Fruit fly (Drosophila melanogaster): ENCODE measurements around the gene CG13051.

Gene CG13051

DNA sequence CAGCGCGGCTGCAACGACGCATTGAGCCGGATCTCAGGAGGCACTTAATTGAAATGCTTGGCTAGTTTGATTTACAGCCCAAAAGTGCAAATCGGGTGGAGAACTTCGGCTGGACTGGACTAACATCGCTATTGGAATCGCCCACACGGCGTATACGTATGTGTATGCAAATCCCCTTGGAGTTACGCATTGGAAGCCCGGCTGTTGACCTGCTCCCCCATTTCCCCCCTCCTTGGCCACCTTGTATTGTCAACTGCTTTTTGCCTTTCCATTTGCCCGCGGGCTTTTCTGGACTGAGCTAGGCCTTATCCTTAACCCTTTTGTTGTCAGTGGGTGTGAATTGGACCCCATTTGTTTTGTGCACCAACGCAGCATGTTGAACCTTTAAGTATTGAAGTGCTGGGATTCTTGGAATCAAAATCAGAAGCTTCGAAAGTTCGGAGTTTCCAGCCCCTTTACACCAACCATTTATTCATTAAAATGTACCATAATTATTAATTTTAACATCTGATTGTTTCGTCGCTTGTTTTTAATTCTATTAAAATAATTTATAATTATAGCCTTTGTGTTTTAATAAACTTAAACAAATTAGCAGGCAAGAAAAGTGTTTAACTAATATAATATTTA, 10.6 kb upstream of the CG13051 start:
- no peak for TF ChIP-seq HmgZ (tag; optimal IDR thresholded peaks at IDR 0.05)
- TF ChIP-seq CG32767 (GFP tag; IDR thresholded peaks at IDR 0.05): no peak
- peak; percentile 11 for TF ChIP-seq Ets65A (GFP tag)
- no peak for TF ChIP-seq Xbp1 (GFP tag; optimal IDR thresholded peaks at IDR 0.05)
- no peak for TF ChIP-seq wdn (GFP tag; IDR thresholded peaks at IDR 0.05)
- TF ChIP-seq Dref (GFP tag; IDR thresholded peaks at IDR 0.05): 0 out of 2 replicates have a peak, but pooled peaks have one; percentile 9
- no peak for TF ChIP-seq lbe (GFP tag; optimal IDR thresholded peaks at IDR 0.05)
- no peak for TF ChIP-seq CG17361 (GFP tag; IDR thresholded peaks at IDR 0.05)
- TF ChIP-seq CG4282 (GFP tag; optimal IDR thresholded peaks at IDR 0.05): no peak

DNA sequence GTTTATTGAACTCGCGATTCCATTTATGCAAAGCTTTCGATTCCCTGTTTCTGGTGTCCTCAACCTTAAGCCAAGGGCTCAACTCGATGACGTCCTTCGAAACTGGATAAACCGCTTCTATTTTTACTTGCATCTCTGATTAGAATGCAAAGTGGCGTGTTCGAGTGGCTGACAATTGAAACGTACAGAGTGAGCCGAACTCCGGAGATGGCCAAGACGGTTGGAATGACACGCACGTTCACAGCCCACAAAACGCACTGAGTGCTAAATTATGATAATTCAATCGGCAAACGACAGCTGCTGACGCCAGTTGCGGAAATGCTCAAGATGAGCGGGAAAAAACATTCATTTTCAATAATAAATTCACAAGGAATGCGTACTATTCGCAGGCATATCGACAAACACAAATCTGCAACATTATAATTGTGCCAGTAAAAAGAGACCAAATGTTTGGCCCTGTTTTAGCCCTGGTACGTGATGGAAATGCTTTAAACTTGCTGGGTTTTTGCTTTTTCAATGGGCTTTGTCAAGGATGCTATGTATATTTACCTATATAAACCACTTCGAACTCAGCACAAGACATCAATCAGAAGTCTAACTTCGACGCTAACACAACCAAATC, 7.5 kb upstream of the CG13051 start, which contains the start of gene CG13066:
TSS of gene CG13066 (plus strand) at position 572 of the 622 bp plus-strand sequence.
- TF ChIP-seq sens (GFP tag): peak; percentile 52
- peak; percentile 37; the same call in 1 of the 2 replicates for TF ChIP-seq vvl (GFP tag; IDR thresholded peaks at IDR 0.05)
- 0 out of 4 replicates have a peak, but pooled peaks have one; percentile 48 for TF ChIP-seq chinmo (GFP tag; IDR thresholded peaks at IDR 0.05; ENCODE audit: partially characterized antibody)
- no peak for TF ChIP-seq Dp (GFP tag; optimal IDR thresholded peaks at IDR 0.05)

DNA sequence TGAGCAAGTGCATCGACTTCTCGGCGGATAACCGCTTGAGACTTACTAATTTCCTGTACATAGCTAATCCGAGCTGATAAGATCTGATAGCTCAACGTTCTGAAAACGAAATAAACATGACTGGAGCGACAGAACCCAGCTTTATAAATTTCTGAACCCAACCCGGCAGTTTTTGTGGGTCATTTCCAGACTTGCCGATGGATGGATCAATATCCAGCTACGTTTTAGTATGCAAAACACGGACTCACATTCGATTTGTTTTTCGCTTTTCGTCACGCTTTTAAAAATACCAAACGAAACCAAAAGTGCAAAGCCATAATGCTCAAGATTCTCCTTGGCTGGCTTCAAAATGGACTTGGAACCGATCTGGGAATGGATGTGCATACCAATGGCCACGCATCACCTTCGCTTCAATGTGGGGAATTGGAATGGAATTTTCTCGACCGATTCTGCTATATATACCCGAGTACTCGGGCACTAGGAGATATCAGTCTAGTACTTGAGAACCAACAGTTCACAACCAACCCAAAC, 6.0 kb upstream of the CG13051 start, which contains the start of the genes CG34248 and CG13067:
TSS of gene CG34248 (minus strand) at position 101 of the 531 bp plus-strand sequence.
TSS of gene CG13067 (plus strand) at position 481 of the 531 bp plus-strand sequence.
- TF ChIP-seq vvl (GFP tag; IDR thresholded peaks at IDR 0.05): peak; percentile 25; the same call in 1 of the 2 replicates
- TF ChIP-seq trh (GFP tag; optimal IDR thresholded peaks at IDR 0.05): no peak
- TF ChIP-seq z (GFP tag; IDR thresholded peaks at IDR 0.05): no peak
- TF ChIP-seq Blimp-1 (GFP tag; optimal IDR thresholded peaks at IDR 0.05): peak; percentile 80
- TF ChIP-seq CTCF (GFP tag; optimal IDR thresholded peaks at IDR 0.05): no peak

DNA sequence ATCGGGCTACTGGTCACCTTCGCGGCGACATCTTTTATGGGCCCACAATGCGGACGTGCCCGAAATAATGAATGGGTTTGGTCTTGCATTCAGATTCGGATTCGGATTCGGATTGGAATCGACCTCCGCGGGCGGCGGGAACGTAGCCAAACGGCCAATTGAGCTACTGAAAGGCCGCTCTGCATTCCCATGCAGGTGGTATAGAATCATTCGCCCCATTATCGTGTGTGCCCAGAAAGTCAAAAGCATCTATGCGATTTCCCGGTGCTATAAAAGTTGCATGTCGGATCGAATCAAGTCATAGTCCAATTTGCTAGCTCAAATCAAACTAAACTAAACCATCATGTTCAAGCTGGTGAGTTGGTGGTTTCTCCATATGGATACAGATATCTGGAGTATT, 4.2 kb upstream of the CG13051 start, which contains the start of gene CG13068:
TSS of gene CG13068 (plus strand) at position 301 of the 400 bp plus-strand sequence.
- TF ChIP-seq Dll (GFP tag; IDR thresholded peaks at IDR 0.05; ENCODE audit: partially characterized antibody): no peak
- TF ChIP-seq Sry-β (GFP tag; optimal IDR thresholded peaks at IDR 0.05): no peak
- no peak for TF ChIP-seq gro (GFP tag; optimal IDR thresholded peaks at IDR 0.05)
- no peak for TF ChIP-seq CG1603 (tag; optimal IDR thresholded peaks at IDR 0.05)
- TF ChIP-seq Hmr (GFP tag; optimal IDR thresholded peaks at IDR 0.05): no peak
- 0 out of 2 replicates have a peak, but pooled peaks have one; percentile 39 for TF ChIP-seq vvl (GFP tag; IDR thresholded peaks at IDR 0.05)
- no peak for TF ChIP-seq CG17568 (GFP tag; optimal IDR thresholded peaks at IDR 0.05)
- 0 out of 3 replicates have a peak, but pooled peaks have one; percentile 16 for TF ChIP-seq hb (GFP tag; IDR thresholded peaks at IDR 0.05; ENCODE audit: partially characterized antibody)
- no peak for TF ChIP-seq Gsc (GFP tag; IDR thresholded peaks at IDR 0.05)
- no peak for TF ChIP-seq CG2712 (tag; optimal IDR thresholded peaks at IDR 0.05)
- no peak for TF ChIP-seq ttk (GFP tag; IDR thresholded peaks at IDR 0.05)
- TF ChIP-seq CG10366 (GFP tag; IDR thresholded peaks at IDR 0.05): no peak
- no peak for TF ChIP-seq BtbVII (GFP tag; optimal IDR thresholded peaks at IDR 0.05)

DNA sequence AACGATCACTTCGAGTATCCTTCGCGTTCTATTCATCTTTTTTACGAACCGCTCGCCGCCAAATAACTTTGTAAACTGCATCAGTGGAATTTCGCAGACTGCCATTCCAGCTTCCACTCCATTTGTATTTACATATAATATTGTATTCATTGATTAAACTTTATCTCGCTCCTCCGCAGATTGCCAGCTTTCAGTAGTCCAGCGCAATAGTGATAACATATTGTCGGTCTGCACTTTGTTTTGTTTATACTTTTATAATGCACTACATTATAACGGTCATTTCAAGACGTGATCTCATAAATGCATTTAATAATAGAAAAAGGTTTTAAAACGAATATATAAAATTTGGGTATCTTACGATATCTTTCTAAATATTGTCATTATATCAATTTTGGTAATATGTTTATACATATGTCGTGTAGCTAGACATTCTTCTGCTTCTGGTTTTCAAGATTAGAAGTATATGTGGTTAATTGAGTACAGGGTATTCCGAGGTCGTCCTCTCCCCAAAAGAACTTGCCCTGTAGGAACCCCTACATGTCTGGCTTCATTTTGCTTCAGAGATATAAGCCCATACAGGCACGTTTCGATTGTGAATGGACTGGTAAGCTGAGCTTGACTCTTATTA, 3.3 kb upstream of the CG13051 start, which contains the start of gene CG4950:
TSS of gene CG4950 (minus strand) at position 51 of the 628 bp plus-strand sequence.
- TF ChIP-seq nom (GFP tag; optimal IDR thresholded peaks at IDR 0.05) (peak; percentile 15), bsh (GFP tag; optimal IDR thresholded peaks at IDR 0.05) (peak in 1 of 2 experiments; percentile 9), wek (GFP tag; optimal IDR thresholded peaks at IDR 0.05) (no peak)

All from whole organism, embryonic.